Worm (Caenorhabditis elegans) whole organism, L3 larva: Measurements from ENCODE around the gene gst-17.

Experiments used
- R02D3.7 ChIP-seq: fragments of 150-350 bp; optimal IDR thresholded peaks from 2 replicates; lab custom pipeline; 2014; ENCODE audit warnings: missing biosample characterization, missing genetic modification characterization
- ZK546.5 ChIP-seq: sonication (generic microtip); optimal IDR thresholded peaks from 2 replicates; lab custom pipeline; 2017; ENCODE audit warnings: missing biosample characterization, missing genetic modification characterization
- aly-2 ChIP-seq: fragments of 150-350 bp; optimal IDR thresholded peaks from 2 replicates; lab custom pipeline; 2014; ENCODE audit warnings: missing biosample characterization, missing genetic modification characterization
- ama-1 ChIP-seq: fragments of 150-350 bp; optimal IDR thresholded peaks from 2 replicates; lab custom pipeline; 2018
- ceh-16 ChIP-seq: sonication (generic microtip); optimal IDR thresholded peaks from 2 replicates; lab custom pipeline; 2017; ENCODE audit warnings: missing biosample characterization, missing genetic modification characterization
- ceh-28 ChIP-seq: fragments of 150-350 bp; optimal IDR thresholded peaks from 2 replicates; lab custom pipeline; 2014; ENCODE audit warnings: missing biosample characterization, missing genetic modification reagents, missing genetic modification characterization
- ceh-82 ChIP-seq: fragments of 150-350 bp; optimal IDR thresholded peaks from 2 replicates; lab custom pipeline; 2014; ENCODE audit warnings: missing biosample characterization, missing genetic modification characterization
- ceh-9 ChIP-seq: sonication (generic microtip); optimal IDR thresholded peaks from 2 replicates; lab custom pipeline; 2018; ENCODE audit warnings: missing biosample characterization, missing genetic modification characterization
- daf-12 ChIP-seq: fragments of 150-350 bp; optimal IDR thresholded peaks from 2 replicates; lab custom pipeline; 2014; ENCODE audit warnings: missing biosample characterization, missing genetic modification reagents, missing genetic modification characterization
- egl-27 ChIP-seq: sonication (generic microtip); optimal IDR thresholded peaks from 4 replicates; lab custom pipeline; 2017; ENCODE audit warnings: missing biosample characterization, missing genetic modification reagents, missing genetic modification characterization
- egl-5 ChIP-seq: fragments of 150-350 bp; optimal IDR thresholded peaks from 2 replicates; lab custom pipeline; 2017; ENCODE audit warnings: missing biosample characterization, missing genetic modification reagents, missing genetic modification characterization, inconsistent platforms
- elt-1 ChIP-seq: fragments of 150-350 bp; optimal IDR thresholded peaks from 2 replicates; lab custom pipeline; 2014; ENCODE audit warnings: missing biosample characterization, missing genetic modification characterization
- elt-2 ChIP-seq: sonication (generic microtip); optimal IDR thresholded peaks from 2 replicates; lab custom pipeline; 2016; ENCODE audit warnings: missing genetic modification reagents, mild to moderate bottlenecking, missing genetic modification characterization, missing compliant biosample characterization
- elt-3 ChIP-seq, 3 experiments: fragments of 150-350 bp in 1 of 3; sonication (generic microtip) in 2 of 3; optimal IDR thresholded peaks; 2 replicates in 2 of 3; 4 replicates in 1 of 3; lab custom pipeline; 2014 to 2017; ENCODE audit warnings: missing biosample characterization in 3 of 3, missing genetic modification characterization in 3 of 3
- eor-1 ChIP-seq, 2 experiments: fragments of 150-350 bp; optimal IDR thresholded peaks; 2 replicates each; lab custom pipeline; 2014 to 2018; ENCODE audit warnings: missing biosample characterization in 2 of 2, missing genetic modification characterization in 2 of 2
- fkh-10 ChIP-seq: sonication (generic microtip); optimal IDR thresholded peaks from 2 replicates; lab custom pipeline; 2017; ENCODE audit warnings: missing biosample characterization, missing genetic modification reagents, missing genetic modification characterization
- fkh-2 ChIP-seq: fragments of 150-350 bp; optimal IDR thresholded peaks from 2 replicates; lab custom pipeline; 2014; ENCODE audit warnings: missing biosample characterization, missing genetic modification reagents, missing genetic modification characterization
- fos-1 ChIP-seq: fragments of 150-350 bp; optimal IDR thresholded peaks from 2 replicates; lab custom pipeline; 2014; ENCODE audit warnings: missing biosample characterization, missing genetic modification characterization
- hmg-11 ChIP-seq: sonication (generic microtip); optimal IDR thresholded peaks from 2 replicates; lab custom pipeline; 2016; ENCODE audit warnings: missing genetic modification characterization, missing compliant biosample characterization
- jun-1 ChIP-seq: fragments of 150-350 bp; optimal IDR thresholded peaks from 2 replicates; lab custom pipeline; 2014; ENCODE audit warnings: missing biosample characterization, missing genetic modification reagents, missing genetic modification characterization
- lin-15B ChIP-seq: fragments of 150-350 bp; optimal IDR thresholded peaks from 2 replicates; lab custom pipeline; 2014; ENCODE audit warnings: missing biosample characterization, missing genetic modification characterization
- lin-39 ChIP-seq: fragments of 150-350 bp; optimal IDR thresholded peaks from 2 replicates; lab custom pipeline; 2018; ENCODE audit warnings: missing biosample characterization, missing genetic modification reagents, missing genetic modification characterization
- lsy-12 ChIP-seq: sonication (generic microtip); optimal IDR thresholded peaks from 2 replicates; lab custom pipeline; 2016; ENCODE audit warnings: mild to moderate bottlenecking, missing genetic modification characterization, missing compliant biosample characterization
- mdl-1 ChIP-seq: fragments of 150-350 bp; optimal IDR thresholded peaks from 2 replicates; lab custom pipeline; 2014; ENCODE audit warnings: missing biosample characterization, missing genetic modification characterization
- mml-1 ChIP-seq: fragments of 150-350 bp; sonication (generic microtip); optimal IDR thresholded peaks from 3 replicates; lab custom pipeline; 2014; ENCODE audit warnings: missing biosample characterization, missing genetic modification characterization
- nfya-1 ChIP-seq: sonication (generic microtip); optimal IDR thresholded peaks from 2 replicates; lab custom pipeline; 2017; ENCODE audit warnings: missing genetic modification characterization, mild to moderate bottlenecking, missing compliant biosample characterization, antibody characterized with exemption, moderate library complexity; ENCODE audit not compliant: insufficient read depth
- nhr-11 ChIP-seq: fragments of 150-350 bp; optimal IDR thresholded peaks from 2 replicates; lab custom pipeline; 2014; ENCODE audit warnings: missing biosample characterization, missing genetic modification characterization
- nhr-12 ChIP-seq: fragments of 150-350 bp; optimal IDR thresholded peaks from 2 replicates; lab custom pipeline; 2014; ENCODE audit warnings: missing biosample characterization, missing genetic modification characterization
- nhr-23 ChIP-seq: fragments of 150-350 bp; optimal IDR thresholded peaks from 2 replicates; lab custom pipeline; 2014; ENCODE audit warnings: missing biosample characterization, missing genetic modification reagents, missing genetic modification characterization
- nhr-237 ChIP-seq: fragments of 150-350 bp; optimal IDR thresholded peaks from 2 replicates; lab custom pipeline; 2014; ENCODE audit warnings: missing biosample characterization, missing genetic modification characterization
- nhr-25 ChIP-seq: sonication (generic microtip); optimal IDR thresholded peaks from 2 replicates; lab custom pipeline; 2017; ENCODE audit warnings: missing biosample characterization, missing genetic modification characterization
- nhr-28 ChIP-seq: fragments of 150-350 bp; optimal IDR thresholded peaks from 2 replicates; lab custom pipeline; 2014; ENCODE audit warnings: missing biosample characterization, missing genetic modification characterization
- nhr-43 ChIP-seq: sonication (generic microtip); optimal IDR thresholded peaks from 2 replicates; lab custom pipeline; 2016; ENCODE audit warnings: mild to moderate bottlenecking, missing genetic modification characterization, missing compliant biosample characterization; ENCODE audit not compliant: poor library complexity, severe bottlenecking
- nhr-67 ChIP-seq: fragments of 150-350 bp; optimal IDR thresholded peaks from 2 replicates; lab custom pipeline; 2014; ENCODE audit warnings: missing biosample characterization, missing genetic modification characterization
- nhr-76 ChIP-seq: fragments of 150-350 bp; sonication (generic microtip); optimal IDR thresholded peaks from 5 replicates; lab custom pipeline; 2014; ENCODE audit warnings: missing biosample characterization, missing genetic modification characterization
- nhr-77 ChIP-seq: fragments of 150-350 bp; optimal IDR thresholded peaks from 2 replicates; lab custom pipeline; 2014; ENCODE audit warnings: missing biosample characterization, missing genetic modification characterization
- pha-4 ChIP-seq: fragments of 150-350 bp; optimal IDR thresholded peaks from 2 replicates; lab custom pipeline; 2014; ENCODE audit warnings: missing biosample characterization, missing genetic modification reagents, missing genetic modification characterization
- pqm-1 ChIP-seq: fragments of 150-350 bp; optimal IDR thresholded peaks from 2 replicates; lab custom pipeline; 2017; ENCODE audit warnings: missing biosample characterization, missing genetic modification characterization, inconsistent platforms
- sea-2 ChIP-seq: fragments of 150-350 bp; sonication (generic microtip); optimal IDR thresholded peaks from 4 replicates; lab custom pipeline; 2014; ENCODE audit warnings: missing biosample characterization, missing genetic modification reagents, missing genetic modification characterization
- skn-1 ChIP-seq: fragments of 150-350 bp; optimal IDR thresholded peaks from 2 replicates; lab custom pipeline; 2014; ENCODE audit warnings: missing biosample characterization, missing genetic modification characterization
- snpc-4 ChIP-seq: fragments of 150-350 bp; optimal IDR thresholded peaks from 2 replicates; lab custom pipeline; 2014; ENCODE audit warnings: missing biosample characterization, missing genetic modification characterization
- tbx-2 ChIP-seq: sonication (generic microtip); optimal IDR thresholded peaks from 2 replicates; lab custom pipeline; 2016; ENCODE audit warnings: mild to moderate bottlenecking, missing genetic modification characterization, missing compliant biosample characterization
- unc-39 ChIP-seq: sonication (generic microtip); optimal IDR thresholded peaks from 4 replicates; lab custom pipeline; 2017; ENCODE audit warnings: missing biosample characterization, missing genetic modification characterization
- unc-62 ChIP-seq: fragments of 150-350 bp; sonication (generic microtip); optimal IDR thresholded peaks from 4 replicates; lab custom pipeline; 2014; ENCODE audit warnings: missing biosample characterization, missing genetic modification reagents, missing genetic modification characterization
- zag-1 ChIP-seq: fragments of 150-350 bp; optimal IDR thresholded peaks from 2 replicates; lab custom pipeline; 2014; ENCODE audit warnings: missing biosample characterization, missing genetic modification characterization
- ztf-11 ChIP-seq: fragments of 150-350 bp; optimal IDR thresholded peaks from 2 replicates; lab custom pipeline; 2014; ENCODE audit warnings: missing biosample characterization, missing genetic modification characterization
- ztf-4 ChIP-seq: fragments of 150-350 bp; optimal IDR thresholded peaks from 2 replicates; lab custom pipeline; 2014; ENCODE audit warnings: missing biosample characterization, missing genetic modification characterization

gst-17 gene

DNA sequence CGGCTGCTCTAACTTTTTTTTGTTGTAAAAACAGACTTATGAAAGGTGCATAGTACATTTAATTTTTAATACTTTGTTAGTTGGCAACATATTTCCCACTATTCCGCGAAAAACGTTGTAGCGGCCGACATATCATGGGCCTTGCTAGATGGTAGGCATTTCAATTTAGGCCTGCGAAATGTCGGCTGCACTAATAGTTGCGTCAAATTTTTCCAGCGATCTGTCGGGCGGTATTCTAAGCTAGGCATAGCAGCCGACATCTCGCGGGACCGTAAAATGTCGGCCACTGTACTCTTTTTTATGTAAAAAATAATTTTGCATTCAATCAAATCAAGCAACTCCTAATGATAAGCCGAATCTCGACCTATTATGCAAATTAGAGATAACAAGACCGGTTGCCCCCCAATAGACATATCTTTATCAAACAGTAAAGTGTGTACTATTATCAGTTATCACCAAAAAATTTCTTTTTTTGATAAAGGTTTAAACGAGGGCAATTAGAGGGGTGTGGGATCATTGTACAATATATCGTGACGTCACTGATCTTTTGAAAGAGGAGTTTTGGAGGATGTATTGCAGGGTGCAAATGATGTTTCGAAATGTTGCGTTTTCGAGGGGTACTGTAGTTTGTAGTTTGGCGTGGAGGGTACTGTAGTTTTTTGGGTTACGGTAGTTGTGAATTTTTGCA, 34.5 kb upstream of the gst-17 start:
- TF ChIP-seq nhr-76 (tag; lab: Kevin White, UChicago) (peak; percentile 9), nhr-11 (tag; lab: Kevin White, UChicago) (no peak), nfya-1 (peak; percentile 27), eor-1 (tag; optimal IDR thresholded peaks at IDR 0.05; lab: Kevin White, UChicago) (no peak), ceh-9 (tag; lab: Kevin White, UChicago) (no peak), pha-4 (tag; lab: Kevin White, UChicago) (peak; percentile 33), ceh-82 (tag; lab: Kevin White, UChicago) (no peak), fos-1 (no peak), sea-2 (no peak), R02D3.7 (no peak), elt-3 (tag; optimal IDR thresholded peaks at IDR 0.05; lab: Kevin White, UChicago) (peak in 1 of 3 experiments; percentile 62), fkh-10 (GFP tag; lab: Kevin White, UChicago) (no peak), ama-1 (lab: Kevin White, UChicago) (no peak), zag-1 (tag; lab: Kevin White, UChicago) (no peak), snpc-4 (tag; lab: Kevin White, UChicago) (no peak), ztf-11 (tag; lab: Kevin White, UChicago) (no peak), skn-1 (tag; lab: Kevin White, UChicago) (no peak), ZK546.5 (no peak), daf-12 (no peak), lsy-12 (tag; lab: Kevin White, UChicago) (no peak), nhr-43 (no peak), nhr-77 (tag; lab: Kevin White, UChicago) (no peak), hmg-11 (tag; lab: Kevin White, UChicago) (no peak), elt-2 (tag; lab: Kevin White, UChicago) (peak; percentile 98), jun-1 (peak; percentile 74), nhr-25 (no peak), egl-27 (tag; lab: Kevin White, UChicago) (no peak), lin-39 (tag; lab: Kevin White, UChicago) (no peak), unc-39 (tag; lab: Kevin White, UChicago) (no peak), mml-1 (no peak), nhr-28 (tag; lab: Kevin White, UChicago) (no peak), ceh-28 (tag; lab: Kevin White, UChicago) (no peak), elt-1 (tag; lab: Kevin White, UChicago) (no peak), egl-5 (tag; lab: Kevin White, UChicago) (no peak), nhr-67 (tag; lab: Kevin White, UChicago) (no peak), nhr-23 (tag; lab: Kevin White, UChicago) (no peak), ceh-16 (tag; lab: Kevin White, UChicago) (no peak), aly-2 (no peak), tbx-2 (no peak), fkh-2 (tag; lab: Kevin White, UChicago) (no peak), nhr-237 (tag; lab: Kevin White, UChicago) (no peak), lin-15B (tag; lab: Kevin White, UChicago) (no peak), nhr-12 (tag; lab: Kevin White, UChicago) (no peak), mdl-1 (tag; lab: Kevin White, UChicago) (no peak), ztf-4 (tag; lab: Kevin White, UChicago) (no peak), pqm-1 (tag; lab: Kevin White, UChicago) (peak; percentile 93), unc-62 (no peak)
